Fruit fly (Drosophila melanogaster) whole organism, adult: ENCODE measurements around the gene Sbds.

Experiments used
- CG12768 ChIP-seq: fragments of 200-800 bp; sonication (Bioruptor generic); optimal IDR thresholded peaks from 2 replicates; lab custom pipeline; 2017; ENCODE audit warnings: missing biosample characterization, missing genetic modification characterization, mild to moderate bottlenecking, moderate library complexity, missing genetic modification reagents
- CG14711 ChIP-seq: fragments of 200-800 bp; sonication (Bioruptor generic); optimal IDR thresholded peaks from 2 replicates; lab custom pipeline; 2018; ENCODE audit warnings: missing biosample characterization, mild to moderate bottlenecking, missing genetic modification characterization, moderate library complexity
- CG33017 ChIP-seq: fragments of 200-800 bp; sonication (Bioruptor generic); optimal IDR thresholded peaks from 2 replicates; lab custom pipeline; 2018; ENCODE audit warnings: missing biosample characterization, mild to moderate bottlenecking, missing genetic modification characterization, moderate library complexity
- CG7045 ChIP-seq: fragments of 200-800 bp; sonication (Bioruptor generic); optimal IDR thresholded peaks from 2 replicates; lab custom pipeline; 2017; ENCODE audit warnings: missing biosample characterization, mild to moderate bottlenecking, missing genetic modification characterization
- CG7101 ChIP-seq: fragments of 200-800 bp; sonication (Bioruptor generic); optimal IDR thresholded peaks from 2 replicates; lab custom pipeline; 2018; ENCODE audit warnings: missing biosample characterization, mild to moderate bottlenecking, missing genetic modification characterization, moderate library complexity
- Mnt ChIP-seq: fragments of 200-800 bp; sonication (Bioruptor generic); optimal IDR thresholded peaks from 2 replicates; lab custom pipeline; 2016; ENCODE audit warnings: missing biosample characterization, mild to moderate bottlenecking, missing genetic modification characterization
- bab1 ChIP-seq: fragments of 200-800 bp; sonication (Bioruptor generic); optimal IDR thresholded peaks from 3 replicates; lab custom pipeline; 2019; ENCODE audit warnings: missing biosample characterization, mild to moderate bottlenecking, missing genetic modification characterization, moderate library complexity
- kay ChIP-seq: fragments of 200-800 bp; sonication (Bioruptor generic); peaks from one replicate; lab custom pipeline; 2016; ENCODE audit warnings: missing biosample characterization, missing genetic modification characterization, borderline replicate concordance
- ovo ChIP-seq: fragments of 200-800 bp; sonication (Bioruptor generic); optimal IDR thresholded peaks from 2 replicates; lab custom pipeline; 2016; ENCODE audit warnings: missing biosample characterization, missing genetic modification characterization
- pad ChIP-seq: fragments of 200-800 bp; sonication (Bioruptor generic); optimal IDR thresholded peaks from 3 replicates; lab custom pipeline; 2017; ENCODE audit warnings: missing biosample characterization, missing genetic modification characterization, mild to moderate bottlenecking, moderate library complexity, missing genetic modification reagents

- TF ChIP-seq CG33017 (tag; lab: Kevin White, UChicago) (no peak), bab1 (GFP tag; lab: Kevin White, UChicago) (no peak), kay (GFP tag; lab: Kevin White, UChicago) (no peak), ovo (GFP tag; lab: Kevin White, UChicago) (no peak), CG7101 (tag; lab: Kevin White, UChicago) (no peak), CG7045 (GFP tag; lab: Kevin White, UChicago) (no peak), CG12768 (GFP tag; lab: Kevin White, UChicago) (no peak), pad (GFP tag; lab: Kevin White, UChicago) (no peak), Mnt (GFP tag; lab: Kevin White, UChicago) (no peak), CG14711 (no peak)
These were observed 46.8 kb upstream of the Sbds start for dm6 chr3L:6705865-6706264.
